Worm (Caenorhabditis elegans) whole organism, late embryonic: ENCODE results near the gene nhx-2.
A peak's percentile ranks its signal among the peaks of the same experiment; 100 is the strongest.

ENCODE experiments used
- ama-1 ChIP-seq: fragments of 150-350 bp; optimal IDR thresholded peaks from 2 replicates; lab custom pipeline; 2014
- ceh-24 ChIP-seq: sonication (generic microtip); optimal IDR thresholded peaks from 2 replicates; lab custom pipeline; 2016; ENCODE audit warnings: mild to moderate bottlenecking, missing genetic modification characterization, missing compliant biosample characterization
- elt-2 ChIP-seq: sonication (generic microtip); optimal IDR thresholded peaks from 2 replicates; lab custom pipeline; 2016; ENCODE audit warnings: missing genetic modification reagents, missing genetic modification characterization, missing compliant biosample characterization
- fkh-10 ChIP-seq: fragments of 150-350 bp; optimal IDR thresholded peaks from 2 replicates; lab custom pipeline; 2014; ENCODE audit warnings: missing biosample characterization, missing genetic modification reagents, missing genetic modification characterization
- gmeb-2 ChIP-seq: sonication (generic microtip); optimal IDR thresholded peaks from 2 replicates; lab custom pipeline; 2016; ENCODE audit warnings: missing genetic modification characterization, inconsistent platforms, missing compliant biosample characterization
- lin-11 ChIP-seq: fragments of 200-800 bp; sonication (Bioruptor generic); optimal IDR thresholded peaks from 2 replicates; lab custom pipeline; 2018; ENCODE audit warnings: mild to moderate bottlenecking, missing genetic modification characterization, missing compliant biosample characterization
- pha-4 ChIP-seq: fragments of 150-350 bp; optimal IDR thresholded peaks from 2 replicates; lab custom pipeline; 2018; ENCODE audit warnings: missing biosample characterization, missing genetic modification reagents, missing genetic modification characterization
- pqm-1 ChIP-seq: sonication (generic microtip); optimal IDR thresholded peaks from 2 replicates; lab custom pipeline; 2016; ENCODE audit warnings: missing genetic modification characterization, missing compliant biosample characterization
- sdc-2 ChIP-seq: sonication (generic microtip); optimal IDR thresholded peaks from 2 replicates; lab custom pipeline; 2016; ENCODE audit warnings: missing genotype, missing genetic modification characterization, missing compliant biosample characterization
- ttx-3 ChIP-seq: sonication (generic microtip); optimal IDR thresholded peaks from 2 replicates; lab custom pipeline; 2016; ENCODE audit warnings: missing genetic modification reagents, missing genetic modification characterization, missing compliant biosample characterization
- unc-86 ChIP-seq: sonication (generic microtip); optimal IDR thresholded peaks from 2 replicates; lab custom pipeline; 2016; ENCODE audit warnings: missing genetic modification characterization, missing compliant biosample characterization

DNA sequence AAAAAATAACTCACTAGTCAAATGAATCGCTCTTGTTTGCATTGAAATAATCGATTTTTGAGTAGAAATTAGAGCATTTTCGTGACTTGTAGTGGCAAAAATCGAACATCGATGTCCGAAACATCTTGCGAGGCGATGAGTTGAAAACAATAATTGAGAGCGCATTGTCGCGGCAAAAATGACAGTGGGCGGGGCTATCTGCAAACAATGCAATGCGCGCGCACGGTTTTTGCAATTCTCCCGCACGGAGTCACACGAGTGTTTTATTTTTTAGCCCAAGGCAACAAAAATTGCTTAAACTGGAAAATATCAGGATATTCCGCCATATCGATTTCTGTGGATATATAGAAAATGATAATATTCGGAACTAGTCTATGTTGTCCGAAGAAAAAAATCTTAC lies 14.8 kb upstream of the nhx-2 start, which contains the start of gene B0495.9:
- TF ChIP-seq pqm-1 (tag; lab: Kevin White, UChicago) = peak; percentile 31
- TF ChIP-seq ceh-24 (tag; lab: Kevin White, UChicago) = peak; percentile 68
- TF ChIP-seq ttx-3 = peak; percentile 90
- peak; percentile 96 for TF ChIP-seq elt-2 (tag; lab: Kevin White, UChicago)
- peak; percentile 88 for TF ChIP-seq gmeb-2 (tag; lab: Kevin White, UChicago)
- TF ChIP-seq sdc-2 (tag; lab: Kevin White, UChicago) = peak; percentile 81
- no peak for TF ChIP-seq pha-4 (tag; lab: Kevin White, UChicago)
- TF ChIP-seq fkh-10 = peak; percentile 16
- no peak for TF ChIP-seq ama-1
- TF ChIP-seq lin-11 = peak; percentile 75
- TF ChIP-seq unc-86 (tag; lab: Kevin White, UChicago) = peak; percentile 92
